Fruit fly (Drosophila melanogaster): ENCODE measurements around the gene Idh.

Gene Idh

DNA sequence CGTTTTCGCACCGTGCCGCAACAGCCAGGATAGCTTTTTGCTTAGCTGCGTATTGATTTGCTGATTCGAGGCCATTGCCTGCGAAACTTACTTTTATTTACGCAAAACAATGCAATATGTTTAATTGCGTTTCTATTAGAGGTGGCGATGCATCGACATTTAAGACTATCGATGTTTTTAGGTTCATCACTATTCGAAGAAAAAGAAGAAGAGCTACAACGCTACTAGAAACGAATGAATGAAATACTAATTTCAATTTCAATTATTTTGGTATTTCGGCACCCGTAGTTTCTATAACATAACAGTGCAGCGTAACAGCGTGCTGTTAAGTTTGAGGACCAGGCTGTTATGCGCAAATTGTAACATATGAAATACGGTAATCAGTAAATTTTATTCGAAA, 44.4 kb upstream of the Idh start, which contains the start of the genes Tpt, mkg-p and CG13667 (continued):
- TF ChIP-seq Trl (optimal IDR thresholded peaks at IDR 0.05) (no peak), Trl (GFP tag; optimal IDR thresholded peaks at IDR 0.05) (no peak), Fer3 (tag; optimal IDR thresholded peaks at IDR 0.05) (no peak), CG12744 (GFP tag; optimal IDR thresholded peaks at IDR 0.05) (peak; percentile 14), CG15601 (tag; optimal IDR thresholded peaks at IDR 0.05) (peak; percentile 74), Mrtf (GFP tag; IDR thresholded peaks at IDR 0.05) (no peak), ab (GFP tag; optimal IDR thresholded peaks at IDR 0.05) (no peak), CG32767 (GFP tag; IDR thresholded peaks at IDR 0.05) (no peak), lola (GFP tag; optimal IDR thresholded peaks at IDR 0.05) (no peak), crc (GFP tag; optimal IDR thresholded peaks at IDR 0.05) (no peak), gfzf (GFP tag; optimal IDR thresholded peaks at IDR 0.05) (peak; percentile 79), bsh (GFP tag; optimal IDR thresholded peaks at IDR 0.05) (no peak), shn (GFP tag; optimal IDR thresholded peaks at IDR 0.05) (no peak), CG15269 (tag; optimal IDR thresholded peaks at IDR 0.05) (no peak), CG16813 (GFP tag; IDR thresholded peaks at IDR 0.05; ENCODE audit: partially characterized antibody) (peak; percentile 82), corto (GFP tag; optimal IDR thresholded peaks at IDR 0.05) (no peak), CG1603 (tag; optimal IDR thresholded peaks at IDR 0.05) (peak; percentile 97), Atf3 (GFP tag; optimal IDR thresholded peaks at IDR 0.05) (no peak), CG2712 (tag; optimal IDR thresholded peaks at IDR 0.05) (peak; percentile 47), CG15514 (GFP tag; optimal IDR thresholded peaks at IDR 0.05) (peak; percentile 66), cwo (GFP tag; optimal IDR thresholded peaks at IDR 0.05) (no peak), aop (GFP tag; IDR thresholded peaks at IDR 0.05) (no peak), Dp (GFP tag; optimal IDR thresholded peaks at IDR 0.05) (peak; percentile 52), Kr (GFP tag; optimal IDR thresholded peaks at IDR 0.05) (no peak), CG7556 (GFP tag; optimal IDR thresholded peaks at IDR 0.05) (no peak), CG6813 (GFP tag; optimal IDR thresholded peaks at IDR 0.05) (no peak), CG18011 (GFP tag; optimal IDR thresholded peaks at IDR 0.05) (no peak), Neu2 (GFP tag; optimal IDR thresholded peaks at IDR 0.05; ENCODE audit: borderline replicate concordance) (no peak), CrebB (tag; optimal IDR thresholded peaks at IDR 0.05) (no peak), CG14441 (GFP tag; IDR thresholded peaks at IDR 0.05) (no peak), Nf-YB (GFP tag; optimal IDR thresholded peaks at IDR 0.05) (peak; percentile 7), CG1647 (GFP tag; optimal IDR thresholded peaks at IDR 0.05) (no peak), Hr51 (GFP tag; optimal IDR thresholded peaks at IDR 0.05) (no peak), bbx (GFP tag; IDR thresholded peaks at IDR 0.05; ENCODE audit: partially characterized antibody) (peak; percentile 91), CG10209 (GFP tag; optimal IDR thresholded peaks at IDR 0.05) (no peak), CG13624 (GFP tag; optimal IDR thresholded peaks at IDR 0.05) (peak; percentile 58), chinmo (GFP tag; IDR thresholded peaks at IDR 0.05; ENCODE audit: partially characterized antibody) (peak; percentile 97; the same call in 3 of the 4 replicates), vnd (GFP tag; IDR thresholded peaks at IDR 0.05; ENCODE audit: partially characterized antibody) (peak; percentile 72), fd64A (GFP tag; optimal IDR thresholded peaks at IDR 0.05) (no peak), CG9797 (GFP tag; optimal IDR thresholded peaks at IDR 0.05) (peak; percentile 82), Rx (GFP tag; IDR thresholded peaks at IDR 0.05) (no peak), Xbp1 (GFP tag; optimal IDR thresholded peaks at IDR 0.05) (no peak), CG4730 (GFP tag; IDR thresholded peaks at IDR 0.05) (no peak), sna (GFP tag; IDR thresholded peaks at IDR 0.05; ENCODE audit: partially characterized antibody) (peak; percentile 80), Hr3 (GFP tag; optimal IDR thresholded peaks at IDR 0.05) (no peak), CG17359 (tag; optimal IDR thresholded peaks at IDR 0.05) (no peak), CG34224 (GFP tag; IDR thresholded peaks at IDR 0.05; ENCODE audit: partially characterized antibody) (peak; percentile 81), pita (GFP tag; optimal IDR thresholded peaks at IDR 0.05) (no peak), hb (GFP tag; IDR thresholded peaks at IDR 0.05; ENCODE audit: partially characterized antibody) (peak; percentile 71)

All from whole organism, embryonic.